Fruit fly (Drosophila melanogaster): ENCODE data around the gene SMSr.
A peak's percentile ranks its signal among the peaks of the same experiment; 100 is the strongest.

DNA sequence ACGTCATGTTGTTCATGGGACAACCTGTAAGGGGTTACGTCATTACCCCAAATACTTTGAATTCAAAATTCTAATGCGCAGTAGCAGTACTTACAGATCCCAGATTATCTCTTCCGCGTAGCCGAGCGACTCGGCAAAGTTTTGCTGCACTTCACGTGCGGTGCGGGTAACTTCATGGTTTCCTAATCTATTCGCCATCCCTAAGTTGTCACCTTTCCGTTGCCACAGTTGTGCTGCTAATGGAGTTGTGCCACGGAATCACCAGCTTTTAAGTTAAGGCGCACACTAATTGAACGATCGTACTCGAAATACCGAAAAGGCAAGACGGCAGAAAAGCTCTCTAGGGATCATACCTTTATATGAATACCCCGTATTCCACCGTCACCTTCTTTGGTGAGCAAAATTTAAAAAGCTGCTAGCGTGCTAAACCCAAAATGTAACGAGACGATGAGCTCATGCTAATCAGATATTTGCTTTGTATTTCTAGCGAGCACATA, 21.4 kb downstream of the SMSr start, which contains the start of gene pst:
- no peak for TF ChIP-seq CG8301 (tag; optimal IDR thresholded peaks at IDR 0.05)
- TF ChIP-seq Ets98B (GFP tag; IDR thresholded peaks at IDR 0.05), result peak; percentile 5; the same call in 1 of the 2 replicates
- TF ChIP-seq CG8159 (tag; optimal IDR thresholded peaks at IDR 0.05), result no peak
- no peak for TF ChIP-seq EcR (GFP tag; optimal IDR thresholded peaks at IDR 0.05)
- no peak for TF ChIP-seq Pif1A (GFP tag; optimal IDR thresholded peaks at IDR 0.05)
- TF ChIP-seq D1 (tag; optimal IDR thresholded peaks at IDR 0.05), result no peak
- TF ChIP-seq fd96Ca (GFP tag; IDR thresholded peaks at IDR 0.05), result no peak; the same call in 2 of the 3 replicates
- TF ChIP-seq CG13204 (GFP tag; optimal IDR thresholded peaks at IDR 0.05), result no peak
- TF ChIP-seq CG32121 (GFP tag; IDR thresholded peaks at IDR 0.05), result no peak; the same call in 1 of the 2 replicates
- no peak for TF ChIP-seq rn (GFP tag; IDR thresholded peaks at IDR 0.05)
- TF ChIP-seq CG17806 (tag; optimal IDR thresholded peaks at IDR 0.05), result no peak
- TF ChIP-seq Snoo (tag; optimal IDR thresholded peaks at IDR 0.05), result no peak
- TF ChIP-seq CG10348 (GFP tag; IDR thresholded peaks at IDR 0.05), result no peak
